Worm (Caenorhabditis elegans) whole organism, L3 larva: ENCODE data around the gene Y46G5A.39.
A peak's percentile ranks its signal among the peaks of the same experiment; 100 is the strongest.
"Not testable (repeated sequence)": the region's sequence is repeated elsewhere in the genome, so short reads cannot be mapped to it uniquely, and the experiment has no call there.

Source experiments
- R02D3.7 ChIP-seq: fragments of 150-350 bp; optimal IDR thresholded peaks from 2 replicates; lab custom pipeline; 2014; ENCODE audit warnings: missing biosample characterization, missing genetic modification characterization
- aly-2 ChIP-seq: fragments of 150-350 bp; optimal IDR thresholded peaks from 2 replicates; lab custom pipeline; 2014; ENCODE audit warnings: missing biosample characterization, missing genetic modification characterization
- ama-1 ChIP-seq: fragments of 150-350 bp; optimal IDR thresholded peaks from 2 replicates; lab custom pipeline; 2018
- ceh-16 ChIP-seq: sonication (generic microtip); optimal IDR thresholded peaks from 2 replicates; lab custom pipeline; 2017; ENCODE audit warnings: missing biosample characterization, missing genetic modification characterization
- ceh-82 ChIP-seq: fragments of 150-350 bp; optimal IDR thresholded peaks from 2 replicates; lab custom pipeline; 2014; ENCODE audit warnings: missing biosample characterization, missing genetic modification characterization
- ceh-9 ChIP-seq: sonication (generic microtip); optimal IDR thresholded peaks from 2 replicates; lab custom pipeline; 2018; ENCODE audit warnings: missing biosample characterization, missing genetic modification characterization
- daf-12 ChIP-seq: fragments of 150-350 bp; optimal IDR thresholded peaks from 2 replicates; lab custom pipeline; 2014; ENCODE audit warnings: missing biosample characterization, missing genetic modification reagents, missing genetic modification characterization
- egl-27 ChIP-seq: sonication (generic microtip); optimal IDR thresholded peaks from 4 replicates; lab custom pipeline; 2017; ENCODE audit warnings: missing biosample characterization, missing genetic modification reagents, missing genetic modification characterization
- egl-5 ChIP-seq: fragments of 150-350 bp; optimal IDR thresholded peaks from 2 replicates; lab custom pipeline; 2017; ENCODE audit warnings: missing biosample characterization, missing genetic modification reagents, missing genetic modification characterization, inconsistent platforms
- elt-1 ChIP-seq: fragments of 150-350 bp; optimal IDR thresholded peaks from 2 replicates; lab custom pipeline; 2014; ENCODE audit warnings: missing biosample characterization, missing genetic modification characterization
- elt-2 ChIP-seq: sonication (generic microtip); optimal IDR thresholded peaks from 2 replicates; lab custom pipeline; 2016; ENCODE audit warnings: missing genetic modification reagents, mild to moderate bottlenecking, missing genetic modification characterization, missing compliant biosample characterization
- elt-3 ChIP-seq, 3 experiments: fragments of 150-350 bp in 1 of 3; sonication (generic microtip) in 2 of 3; optimal IDR thresholded peaks; 2 replicates in 2 of 3; 4 replicates in 1 of 3; lab custom pipeline; 2014 to 2017; ENCODE audit warnings: missing biosample characterization in 3 of 3, missing genetic modification characterization in 3 of 3
- eor-1 ChIP-seq, 2 experiments: fragments of 150-350 bp; optimal IDR thresholded peaks; 2 replicates each; lab custom pipeline; 2014 to 2018; ENCODE audit warnings: missing biosample characterization in 2 of 2, missing genetic modification characterization in 2 of 2
- fkh-10 ChIP-seq: sonication (generic microtip); optimal IDR thresholded peaks from 2 replicates; lab custom pipeline; 2017; ENCODE audit warnings: missing biosample characterization, missing genetic modification reagents, missing genetic modification characterization
- fkh-2 ChIP-seq: fragments of 150-350 bp; optimal IDR thresholded peaks from 2 replicates; lab custom pipeline; 2014; ENCODE audit warnings: missing biosample characterization, missing genetic modification reagents, missing genetic modification characterization
- fos-1 ChIP-seq: fragments of 150-350 bp; optimal IDR thresholded peaks from 2 replicates; lab custom pipeline; 2014; ENCODE audit warnings: missing biosample characterization, missing genetic modification characterization
- hmg-11 ChIP-seq: sonication (generic microtip); optimal IDR thresholded peaks from 2 replicates; lab custom pipeline; 2016; ENCODE audit warnings: missing genetic modification characterization, missing compliant biosample characterization
- jun-1 ChIP-seq: fragments of 150-350 bp; optimal IDR thresholded peaks from 2 replicates; lab custom pipeline; 2014; ENCODE audit warnings: missing biosample characterization, missing genetic modification reagents, missing genetic modification characterization
- lin-15B ChIP-seq: fragments of 150-350 bp; optimal IDR thresholded peaks from 2 replicates; lab custom pipeline; 2014; ENCODE audit warnings: missing biosample characterization, missing genetic modification characterization
- lin-39 ChIP-seq: fragments of 150-350 bp; optimal IDR thresholded peaks from 2 replicates; lab custom pipeline; 2018; ENCODE audit warnings: missing biosample characterization, missing genetic modification reagents, missing genetic modification characterization
- lsy-12 ChIP-seq: sonication (generic microtip); optimal IDR thresholded peaks from 2 replicates; lab custom pipeline; 2016; ENCODE audit warnings: mild to moderate bottlenecking, missing genetic modification characterization, missing compliant biosample characterization
- mdl-1 ChIP-seq: fragments of 150-350 bp; optimal IDR thresholded peaks from 2 replicates; lab custom pipeline; 2014; ENCODE audit warnings: missing biosample characterization, missing genetic modification characterization
- mml-1 ChIP-seq: fragments of 150-350 bp; sonication (generic microtip); optimal IDR thresholded peaks from 3 replicates; lab custom pipeline; 2014; ENCODE audit warnings: missing biosample characterization, missing genetic modification characterization
- nfya-1 ChIP-seq: sonication (generic microtip); optimal IDR thresholded peaks from 2 replicates; lab custom pipeline; 2017; ENCODE audit warnings: missing genetic modification characterization, mild to moderate bottlenecking, missing compliant biosample characterization, antibody characterized with exemption, moderate library complexity; ENCODE audit not compliant: insufficient read depth
- nhr-11 ChIP-seq: fragments of 150-350 bp; optimal IDR thresholded peaks from 2 replicates; lab custom pipeline; 2014; ENCODE audit warnings: missing biosample characterization, missing genetic modification characterization
- nhr-12 ChIP-seq: fragments of 150-350 bp; optimal IDR thresholded peaks from 2 replicates; lab custom pipeline; 2014; ENCODE audit warnings: missing biosample characterization, missing genetic modification characterization
- nhr-23 ChIP-seq: fragments of 150-350 bp; optimal IDR thresholded peaks from 2 replicates; lab custom pipeline; 2014; ENCODE audit warnings: missing biosample characterization, missing genetic modification reagents, missing genetic modification characterization
- nhr-237 ChIP-seq: fragments of 150-350 bp; optimal IDR thresholded peaks from 2 replicates; lab custom pipeline; 2014; ENCODE audit warnings: missing biosample characterization, missing genetic modification characterization
- nhr-25 ChIP-seq: sonication (generic microtip); optimal IDR thresholded peaks from 2 replicates; lab custom pipeline; 2017; ENCODE audit warnings: missing biosample characterization, missing genetic modification characterization
- nhr-28 ChIP-seq: fragments of 150-350 bp; optimal IDR thresholded peaks from 2 replicates; lab custom pipeline; 2014; ENCODE audit warnings: missing biosample characterization, missing genetic modification characterization
- nhr-43 ChIP-seq: sonication (generic microtip); optimal IDR thresholded peaks from 2 replicates; lab custom pipeline; 2016; ENCODE audit warnings: mild to moderate bottlenecking, missing genetic modification characterization, missing compliant biosample characterization; ENCODE audit not compliant: poor library complexity, severe bottlenecking
- nhr-67 ChIP-seq: fragments of 150-350 bp; optimal IDR thresholded peaks from 2 replicates; lab custom pipeline; 2014; ENCODE audit warnings: missing biosample characterization, missing genetic modification characterization
- nhr-76 ChIP-seq: fragments of 150-350 bp; sonication (generic microtip); optimal IDR thresholded peaks from 5 replicates; lab custom pipeline; 2014; ENCODE audit warnings: missing biosample characterization, missing genetic modification characterization
- nhr-77 ChIP-seq: fragments of 150-350 bp; optimal IDR thresholded peaks from 2 replicates; lab custom pipeline; 2014; ENCODE audit warnings: missing biosample characterization, missing genetic modification characterization
- pha-4 ChIP-seq: fragments of 150-350 bp; optimal IDR thresholded peaks from 2 replicates; lab custom pipeline; 2014; ENCODE audit warnings: missing biosample characterization, missing genetic modification reagents, missing genetic modification characterization
- pqm-1 ChIP-seq: fragments of 150-350 bp; optimal IDR thresholded peaks from 2 replicates; lab custom pipeline; 2017; ENCODE audit warnings: missing biosample characterization, missing genetic modification characterization, inconsistent platforms
- sea-2 ChIP-seq: fragments of 150-350 bp; sonication (generic microtip); optimal IDR thresholded peaks from 4 replicates; lab custom pipeline; 2014; ENCODE audit warnings: missing biosample characterization, missing genetic modification reagents, missing genetic modification characterization
- skn-1 ChIP-seq: fragments of 150-350 bp; optimal IDR thresholded peaks from 2 replicates; lab custom pipeline; 2014; ENCODE audit warnings: missing biosample characterization, missing genetic modification characterization
- tbx-2 ChIP-seq: sonication (generic microtip); optimal IDR thresholded peaks from 2 replicates; lab custom pipeline; 2016; ENCODE audit warnings: mild to moderate bottlenecking, missing genetic modification characterization, missing compliant biosample characterization
- unc-39 ChIP-seq: sonication (generic microtip); optimal IDR thresholded peaks from 4 replicates; lab custom pipeline; 2017; ENCODE audit warnings: missing biosample characterization, missing genetic modification characterization
- unc-62 ChIP-seq: fragments of 150-350 bp; sonication (generic microtip); optimal IDR thresholded peaks from 4 replicates; lab custom pipeline; 2014; ENCODE audit warnings: missing biosample characterization, missing genetic modification reagents, missing genetic modification characterization
- ztf-11 ChIP-seq: fragments of 150-350 bp; optimal IDR thresholded peaks from 2 replicates; lab custom pipeline; 2014; ENCODE audit warnings: missing biosample characterization, missing genetic modification characterization
- ztf-4 ChIP-seq: fragments of 150-350 bp; optimal IDR thresholded peaks from 2 replicates; lab custom pipeline; 2014; ENCODE audit warnings: missing biosample characterization, missing genetic modification characterization

The Y46G5A.39 gene

DNA sequence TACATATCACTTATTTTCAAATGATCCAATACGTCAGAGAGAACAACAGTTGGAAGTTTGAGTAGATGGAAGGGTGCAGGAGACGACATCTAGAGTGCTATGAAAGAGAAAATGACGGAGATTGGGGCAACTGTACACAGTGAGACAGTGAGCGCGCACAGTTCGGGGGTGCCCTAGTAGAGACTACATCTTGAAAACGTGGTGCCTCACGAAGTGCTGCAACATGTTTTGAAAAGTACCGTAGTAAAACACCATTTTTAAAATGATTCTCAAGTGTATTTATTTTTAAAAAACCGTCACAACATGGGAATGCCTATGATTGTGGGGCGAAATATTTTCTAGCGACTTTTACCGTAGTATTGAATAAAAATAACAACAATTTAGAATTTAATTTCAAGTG lies at the start of gene Y46G5A.39:
Gene Y46G5A.39 (minus strand): TSS at position 101 of the 400 bp plus-strand sequence.
- not testable (repeated sequence) for TF ChIP-seq mml-1, egl-5, fkh-2 (tag; lab: Kevin White, UChicago)

DNA sequence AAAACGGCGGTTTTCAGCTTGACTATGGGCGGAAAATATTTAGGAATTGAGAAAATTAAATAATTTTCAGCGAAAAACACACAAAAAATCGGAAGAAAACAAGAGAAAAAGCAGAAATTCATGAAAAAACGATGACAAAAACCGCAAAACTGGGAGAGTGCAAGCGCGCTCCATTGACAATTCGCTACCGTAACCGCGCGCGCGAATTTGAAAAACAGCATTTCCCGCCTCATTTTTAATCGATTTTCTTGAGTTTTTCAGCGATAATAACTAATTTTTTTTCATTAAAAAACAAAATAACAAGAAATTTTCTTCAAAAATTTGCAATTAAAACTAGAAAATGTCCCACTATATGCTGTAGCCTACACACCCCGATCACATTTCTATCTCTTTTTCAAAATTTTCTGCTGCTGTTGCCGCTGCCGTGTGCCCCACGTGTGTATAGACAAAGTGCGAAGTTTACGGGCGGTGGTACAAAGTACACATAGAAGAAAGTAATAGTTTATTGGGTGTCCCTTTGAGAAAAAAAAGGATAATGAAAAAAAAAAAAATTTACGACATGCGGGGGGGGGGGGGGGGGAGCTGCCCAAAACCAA lies 46.4 kb upstream of the Y46G5A.39 start:
- TF ChIP-seq elt-2 = peak; percentile 15
- no peak for TF ChIP-seq ceh-16 (tag; lab: Kevin White, UChicago)
- no peak for TF ChIP-seq skn-1
- TF ChIP-seq ztf-11 = no peak
- TF ChIP-seq fkh-2 (tag; lab: Kevin White, UChicago) = no peak
- TF ChIP-seq pha-4 (tag; lab: Kevin White, UChicago) = peak; percentile 18
- TF ChIP-seq nhr-67 (tag; lab: Kevin White, UChicago) = no peak
- TF ChIP-seq fkh-10 (GFP tag; lab: Kevin White, UChicago) = no peak
- TF ChIP-seq pqm-1 (tag; lab: Kevin White, UChicago) = no peak
- TF ChIP-seq nfya-1 (tag; lab: Kevin White, UChicago) = peak; percentile 32
- TF ChIP-seq elt-1 (tag; lab: Kevin White, UChicago) = no peak
- no peak for TF ChIP-seq jun-1 (tag; lab: Kevin White, UChicago)
- no peak for TF ChIP-seq daf-12 (tag; lab: Kevin White, UChicago)
- no peak for TF ChIP-seq nhr-237
- no peak for TF ChIP-seq nhr-77 (tag; lab: Kevin White, UChicago)
- TF ChIP-seq nhr-28 (tag; lab: Kevin White, UChicago) = no peak
- TF ChIP-seq ztf-4 (tag; lab: Kevin White, UChicago) = no peak
- no peak for TF ChIP-seq eor-1 (tag; optimal IDR thresholded peaks at IDR 0.05; lab: Kevin White, UChicago)
- TF ChIP-seq egl-27 (tag; lab: Kevin White, UChicago) = no peak
- TF ChIP-seq nhr-43 (tag; lab: Kevin White, UChicago) = peak; percentile 7
- peak; percentile 43 for TF ChIP-seq nhr-11 (tag; lab: Kevin White, UChicago)
- TF ChIP-seq ama-1 (lab: Kevin White, UChicago) = no peak
- TF ChIP-seq egl-5 (tag; lab: Kevin White, UChicago) = no peak
- no peak for TF ChIP-seq fos-1
- TF ChIP-seq lsy-12 (tag; lab: Kevin White, UChicago) = no peak
- no peak for TF ChIP-seq mdl-1
- no peak for TF ChIP-seq unc-62 (GFP tag; lab: Kevin White, UChicago)
- TF ChIP-seq ceh-9 (tag; lab: Kevin White, UChicago) = no peak
- TF ChIP-seq hmg-11 = no peak
- no peak for TF ChIP-seq elt-3 (tag; optimal IDR thresholded peaks at IDR 0.05; lab: Kevin White, UChicago)
- TF ChIP-seq sea-2 (GFP tag; lab: Kevin White, UChicago) = no peak
- TF ChIP-seq tbx-2 (tag; lab: Kevin White, UChicago) = no peak
- no peak for TF ChIP-seq nhr-76 (tag; lab: Kevin White, UChicago)
- TF ChIP-seq nhr-23 (tag; lab: Kevin White, UChicago) = peak; percentile 18
- TF ChIP-seq lin-15B (tag; lab: Kevin White, UChicago) = peak; percentile 0
- TF ChIP-seq ceh-82 = no peak
- no peak for TF ChIP-seq mml-1 (tag; lab: Kevin White, UChicago)
- TF ChIP-seq lin-39 (tag; lab: Kevin White, UChicago) = no peak
- no peak for TF ChIP-seq nhr-12 (tag; lab: Kevin White, UChicago)

DNA sequence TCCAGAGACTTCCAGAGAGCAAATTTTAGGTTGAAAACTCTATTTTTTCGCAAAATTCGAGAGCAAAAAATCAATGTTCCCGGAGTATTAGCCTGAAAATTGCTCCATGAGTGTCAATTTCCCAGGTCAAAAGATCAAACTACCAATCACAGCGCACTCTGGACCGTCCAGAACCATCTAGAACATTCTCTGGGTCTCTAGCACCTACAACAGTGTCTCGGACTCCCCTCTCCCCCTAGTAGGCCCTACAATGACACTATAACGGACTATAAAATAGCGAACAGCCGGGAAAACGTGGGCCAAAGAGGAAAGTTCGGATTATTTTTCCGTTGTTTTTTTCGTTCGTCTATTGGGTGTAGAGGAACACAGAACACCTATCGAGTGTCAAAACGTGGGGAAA lies 45.7 kb upstream of the Y46G5A.39 start:
- TF ChIP-seq elt-2 = no peak
- TF ChIP-seq nhr-67 (tag; lab: Kevin White, UChicago) = no peak
- TF ChIP-seq fkh-10 (GFP tag; lab: Kevin White, UChicago) = no peak
- no peak for TF ChIP-seq aly-2
- TF ChIP-seq pqm-1 (tag; lab: Kevin White, UChicago) = no peak
- no peak for TF ChIP-seq ztf-11
- no peak for TF ChIP-seq hmg-11
- no peak for TF ChIP-seq ama-1 (lab: Kevin White, UChicago)
- no peak for TF ChIP-seq unc-39 (tag; lab: Kevin White, UChicago)
- no peak for TF ChIP-seq nhr-23 (tag; lab: Kevin White, UChicago)
- TF ChIP-seq nhr-25 (tag; lab: Kevin White, UChicago) = no peak
- TF ChIP-seq sea-2 (GFP tag; lab: Kevin White, UChicago) = no peak
- TF ChIP-seq nhr-77 (tag; lab: Kevin White, UChicago) = no peak
- no peak for TF ChIP-seq elt-1 (tag; lab: Kevin White, UChicago)
- no peak for TF ChIP-seq R02D3.7 (tag; lab: Kevin White, UChicago)
- no peak for TF ChIP-seq jun-1 (tag; lab: Kevin White, UChicago)
